Worm (Caenorhabditis elegans) whole organism, L4/young adult: ENCODE measurements around the gene Y59A8A.8.

ENCODE experiments used
- W03F9.2 ChIP-seq: fragments of 150-350 bp; optimal IDR thresholded peaks from 2 replicates; lab custom pipeline; 2014; ENCODE audit warnings: missing biosample characterization, missing genetic modification characterization
- dao-5 ChIP-seq: sonication (generic microtip); optimal IDR thresholded peaks from 2 replicates; lab custom pipeline; 2016; ENCODE audit warnings: missing genotype, missing genetic modification characterization, moderate library complexity, missing compliant biosample characterization
- him-1 ChIP-seq: sonication (generic microtip); optimal IDR thresholded peaks from 2 replicates; lab custom pipeline; 2016; ENCODE audit warnings: missing genotype, missing genetic modification reagents, missing genetic modification characterization, missing compliant biosample characterization

DNA sequence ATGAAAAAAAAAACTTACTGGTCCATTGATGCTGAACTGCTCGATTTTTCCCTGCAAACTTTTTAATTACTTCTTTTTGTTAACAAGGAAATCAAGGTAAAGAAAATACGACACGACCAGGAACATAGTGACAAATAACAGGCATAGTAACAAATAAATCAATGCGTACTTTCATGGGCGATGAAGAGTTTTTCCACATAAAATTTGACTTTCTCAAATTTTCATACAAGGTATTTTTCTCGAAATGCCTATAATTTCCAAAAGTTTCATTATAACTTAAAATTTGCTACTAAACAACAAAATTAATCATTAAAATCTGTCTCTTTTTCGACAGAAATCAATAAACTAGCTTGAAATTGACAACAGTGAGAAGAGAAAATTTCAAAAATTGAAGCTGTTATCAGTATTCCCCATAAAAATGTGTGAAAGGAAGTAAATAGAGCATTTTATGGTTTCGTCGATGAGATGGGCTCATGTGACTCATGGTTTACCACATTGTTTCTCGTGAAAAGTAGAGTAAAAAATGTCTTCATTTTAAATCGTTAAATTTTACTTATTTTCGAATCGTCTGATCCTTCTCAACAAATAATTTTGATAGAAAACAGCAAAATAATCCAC lies 31.4 kb downstream of the Y59A8A.8 start, which contains the start of gene fbxa-156:
- TF ChIP-seq dao-5 (tag; lab: Kevin White, UChicago): no peak
- TF ChIP-seq W03F9.2 (tag; lab: Kevin White, UChicago): no peak
- TF ChIP-seq him-1 (tag; lab: Kevin White, UChicago): no peak
